Fruit fly (Drosophila melanogaster): ENCODE measurements around the gene chic.

Gene chic

dm6 chr2L:5943229-5944078 is 37.4 kb downstream of the chic start, which contains the start of the genes Sfp26Ad and Gpdh1:
TSS of gene Sfp26Ad (minus strand) at chr2L:5943304.
TSS of gene Gpdh1 (plus strand) at chr2L:5943643.
- peak; percentile 66 for TF ChIP-seq Snoo (tag; optimal IDR thresholded peaks at IDR 0.05)
- peak; percentile 35 for TF ChIP-seq CG8301 (tag; optimal IDR thresholded peaks at IDR 0.05)
- TF ChIP-seq D1 (tag; optimal IDR thresholded peaks at IDR 0.05) = no peak
- peak; percentile 48 for TF ChIP-seq CG13204 (GFP tag; optimal IDR thresholded peaks at IDR 0.05)
- no peak for TF ChIP-seq CG9948 (tag; optimal IDR thresholded peaks at IDR 0.05)
- TF ChIP-seq fd96Ca (GFP tag; IDR thresholded peaks at IDR 0.05) = peak; percentile 71
- TF ChIP-seq CG10348 (GFP tag; IDR thresholded peaks at IDR 0.05) = no peak
- TF ChIP-seq Ets98B (GFP tag; IDR thresholded peaks at IDR 0.05) = peak; percentile 63
- TF ChIP-seq CG15710 (tag; optimal IDR thresholded peaks at IDR 0.05) = peak; percentile 63
- no peak for TF ChIP-seq CG14655 (GFP tag; optimal IDR thresholded peaks at IDR 0.05)
- TF ChIP-seq CG32121 (GFP tag; IDR thresholded peaks at IDR 0.05) = peak; percentile 61
- peak; percentile 70 for TF ChIP-seq Pif1A (GFP tag; optimal IDR thresholded peaks at IDR 0.05)
- peak; percentile 70 for TF ChIP-seq Pif1B (GFP tag; optimal IDR thresholded peaks at IDR 0.05)
- peak; percentile 39 for TF ChIP-seq CG8159 (tag; optimal IDR thresholded peaks at IDR 0.05)
- peak; percentile 12 for TF ChIP-seq CG34367 (tag; optimal IDR thresholded peaks at IDR 0.05)
- peak; percentile 71 for TF ChIP-seq EcR (GFP tag; optimal IDR thresholded peaks at IDR 0.05)
- TF ChIP-seq CG4496 (GFP tag; IDR thresholded peaks at IDR 0.05) = peak; percentile 78; the same call in 1 of the 3 replicates
- TF ChIP-seq gl (tag; optimal IDR thresholded peaks at IDR 0.05) = peak; percentile 36
- peak; percentile 35 for TF ChIP-seq CG17806 (tag; optimal IDR thresholded peaks at IDR 0.05)
- TF ChIP-seq rn (GFP tag; IDR thresholded peaks at IDR 0.05) = 0 out of 2 replicates have a peak, but pooled peaks have one; percentile 4
- TF ChIP-seq CG12605 (GFP tag; IDR thresholded peaks at IDR 0.05) = peak; percentile 44

- TF ChIP-seq CG8301 (tag; optimal IDR thresholded peaks at IDR 0.05) (no peak), CG15710 (tag; optimal IDR thresholded peaks at IDR 0.05) (no peak), CG17806 (tag; optimal IDR thresholded peaks at IDR 0.05) (no peak), CG14655 (GFP tag; optimal IDR thresholded peaks at IDR 0.05) (no peak), CG10348 (GFP tag; IDR thresholded peaks at IDR 0.05) (no peak), gl (tag; optimal IDR thresholded peaks at IDR 0.05) (no peak), Pif1B (GFP tag; optimal IDR thresholded peaks at IDR 0.05) (no peak), CG8159 (tag; optimal IDR thresholded peaks at IDR 0.05) (no peak), Snoo (tag; optimal IDR thresholded peaks at IDR 0.05) (no peak), rn (GFP tag; IDR thresholded peaks at IDR 0.05) (no peak), CG9948 (tag; optimal IDR thresholded peaks at IDR 0.05) (no peak), CG12605 (GFP tag; IDR thresholded peaks at IDR 0.05) (no peak), CG13204 (GFP tag; optimal IDR thresholded peaks at IDR 0.05) (no peak), fd96Ca (GFP tag; IDR thresholded peaks at IDR 0.05) (no peak), CG4496 (GFP tag; IDR thresholded peaks at IDR 0.05) (no peak)
These were observed 53.5 kb downstream of the chic start for dm6 chr2L:5927363-5927762.

DNA sequence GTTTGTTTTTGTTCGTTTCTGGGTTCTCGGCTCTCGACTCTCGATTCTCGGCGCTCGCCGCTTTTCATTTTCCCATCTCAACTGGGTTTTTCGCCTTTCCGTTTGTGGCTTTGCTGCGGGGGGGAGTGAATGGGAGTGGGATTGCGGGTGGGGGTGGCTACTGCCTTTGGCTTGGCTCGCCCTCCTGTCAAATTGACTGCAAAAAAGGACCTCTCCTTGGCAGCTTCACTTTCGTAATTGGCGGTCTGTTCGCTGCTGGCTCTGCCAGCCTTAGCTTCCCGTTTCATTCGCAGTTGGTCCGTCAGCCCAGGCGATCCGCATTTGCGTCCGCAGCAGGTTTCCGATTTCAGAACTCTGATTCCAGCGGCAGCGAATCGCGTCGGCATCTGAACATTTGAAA is 55.2 kb downstream of the chic start, which contains the start of gene dsf:
Gene dsf (plus strand): TSS at position 301 of the 400 bp plus-strand sequence.
- no peak for TF ChIP-seq D1 (tag; optimal IDR thresholded peaks at IDR 0.05)
- TF ChIP-seq gl (tag; optimal IDR thresholded peaks at IDR 0.05) = no peak
- TF ChIP-seq CG34367 (tag; optimal IDR thresholded peaks at IDR 0.05) = no peak
- TF ChIP-seq CG8301 (tag; optimal IDR thresholded peaks at IDR 0.05) = no peak
- no peak for TF ChIP-seq Pif1B (GFP tag; optimal IDR thresholded peaks at IDR 0.05)

dm6 chr2L:5925164-5925563 is 55.7 kb downstream of the chic start:
- TF ChIP-seq rn (GFP tag; IDR thresholded peaks at IDR 0.05) (no peak), CG13204 (GFP tag; optimal IDR thresholded peaks at IDR 0.05) (no peak), CG12605 (GFP tag; IDR thresholded peaks at IDR 0.05) (no peak), gl (tag; optimal IDR thresholded peaks at IDR 0.05) (no peak), Ets98B (GFP tag; IDR thresholded peaks at IDR 0.05) (no peak), CG10348 (GFP tag; IDR thresholded peaks at IDR 0.05) (no peak), CG8301 (tag; optimal IDR thresholded peaks at IDR 0.05) (no peak), CG14655 (GFP tag; optimal IDR thresholded peaks at IDR 0.05) (no peak), CG34367 (tag; optimal IDR thresholded peaks at IDR 0.05) (no peak), fd96Ca (GFP tag; IDR thresholded peaks at IDR 0.05) (no peak), CG15710 (tag; optimal IDR thresholded peaks at IDR 0.05) (no peak), CG8159 (tag; optimal IDR thresholded peaks at IDR 0.05) (no peak), EcR (GFP tag; optimal IDR thresholded peaks at IDR 0.05) (no peak), Snoo (tag; optimal IDR thresholded peaks at IDR 0.05) (no peak), Pif1B (GFP tag; optimal IDR thresholded peaks at IDR 0.05) (no peak), CG9948 (tag; optimal IDR thresholded peaks at IDR 0.05) (no peak), D1 (tag; optimal IDR thresholded peaks at IDR 0.05) (no peak), Pif1A (GFP tag; optimal IDR thresholded peaks at IDR 0.05) (no peak), CG4496 (GFP tag; IDR thresholded peaks at IDR 0.05) (no peak), CG17806 (tag; optimal IDR thresholded peaks at IDR 0.05) (no peak)

dm6 chr2L:5923603-5924138 is 57.1 kb downstream of the chic start, which contains the start of gene CG9016:
TSS of gene CG9016 (minus strand) at chr2L:5923653.
- TF ChIP-seq CG9948 (tag; optimal IDR thresholded peaks at IDR 0.05) (no peak), gl (tag; optimal IDR thresholded peaks at IDR 0.05) (no peak), Pif1B (GFP tag; optimal IDR thresholded peaks at IDR 0.05) (no peak), EcR (GFP tag; optimal IDR thresholded peaks at IDR 0.05) (no peak), CG12605 (GFP tag; IDR thresholded peaks at IDR 0.05) (no peak), CG34367 (tag; optimal IDR thresholded peaks at IDR 0.05) (no peak), Pif1A (GFP tag; optimal IDR thresholded peaks at IDR 0.05) (no peak), fd96Ca (GFP tag; IDR thresholded peaks at IDR 0.05) (no peak), CG14655 (GFP tag; optimal IDR thresholded peaks at IDR 0.05) (no peak), CG13204 (GFP tag; optimal IDR thresholded peaks at IDR 0.05) (no peak), Ets98B (GFP tag; IDR thresholded peaks at IDR 0.05) (no peak), CG15710 (tag; optimal IDR thresholded peaks at IDR 0.05) (no peak), CG32121 (GFP tag; IDR thresholded peaks at IDR 0.05) (no peak)
